Fruit fly (Drosophila melanogaster) whole organism, pupa: Measurements from ENCODE around the gene CG16789.

Experiments used
- CG12605 ChIP-seq: fragments of 200-800 bp; sonication (Bioruptor generic); IDR thresholded peaks from 2 replicates; pipeline ENCODE4 v1.3.6; 2022; ENCODE audit warnings: missing biosample characterization, missing genetic modification characterization
- CG17806 ChIP-seq: fragments of 200-800 bp; sonication (Bioruptor generic); optimal IDR thresholded peaks from 2 replicates; lab custom pipeline; 2018; ENCODE audit warnings: missing biosample characterization, mild to moderate bottlenecking, missing genetic modification characterization, moderate library complexity
- CG32121 ChIP-seq: fragments of 200-800 bp; sonication (Bioruptor generic); IDR thresholded peaks from 2 replicates; pipeline ENCODE4 v1.3.6; 2022; ENCODE audit warnings: missing biosample characterization, missing genetic modification characterization
- CG4496 ChIP-seq: fragments of 200-800 bp; sonication (Bioruptor generic); IDR thresholded peaks from 3 replicates; pipeline ENCODE4 v1.3.6; 2022; ENCODE audit warnings: missing biosample characterization, missing genetic modification characterization
- CG8159 ChIP-seq: fragments of 200-800 bp; sonication (Bioruptor generic); optimal IDR thresholded peaks from 3 replicates; lab custom pipeline; 2018; ENCODE audit warnings: missing biosample characterization, mild to moderate bottlenecking, missing genetic modification characterization, moderate library complexity
- CG8301 ChIP-seq: fragments of 200-800 bp; sonication (Bioruptor generic); optimal IDR thresholded peaks from 2 replicates; lab custom pipeline; 2018; ENCODE audit warnings: missing biosample characterization, mild to moderate bottlenecking, missing genetic modification characterization
- CG9948 ChIP-seq: fragments of 200-800 bp; sonication (Bioruptor generic); optimal IDR thresholded peaks from 2 replicates; lab custom pipeline; 2018; ENCODE audit warnings: missing biosample characterization, mild to moderate bottlenecking, missing genetic modification characterization, moderate library complexity
- D1 ChIP-seq: fragments of 200-800 bp; sonication (Bioruptor generic); optimal IDR thresholded peaks from 2 replicates; lab custom pipeline; 2018; ENCODE audit warnings: missing biosample characterization, mild to moderate bottlenecking, missing genetic modification characterization, moderate library complexity
- EcR ChIP-seq: fragments of 200-800 bp; sonication (Bioruptor generic); optimal IDR thresholded peaks from 3 replicates; lab custom pipeline; 2019; ENCODE audit warnings: missing biosample characterization, missing genetic modification characterization, mild to moderate bottlenecking, moderate library complexity, missing genetic modification reagents
- Pif1A ChIP-seq: fragments of 200-800 bp; sonication (Bioruptor generic); optimal IDR thresholded peaks from 3 replicates; lab custom pipeline; 2016; ENCODE audit warnings: missing biosample characterization, missing genetic modification characterization
- Snoo ChIP-seq: fragments of 200-800 bp; sonication (Bioruptor generic); optimal IDR thresholded peaks from 3 replicates; lab custom pipeline; 2017; ENCODE audit warnings: missing biosample characterization, mild to moderate bottlenecking, missing genetic modification characterization, inconsistent platforms
- fd96Ca ChIP-seq: fragments of 200-800 bp; sonication (Bioruptor generic); IDR thresholded peaks from 3 replicates; pipeline ENCODE4 v1.3.6; 2022; ENCODE audit warnings: missing biosample characterization, missing genetic modification characterization
- gl ChIP-seq: fragments of 200-800 bp; sonication (Bioruptor generic); optimal IDR thresholded peaks from 2 replicates; lab custom pipeline; 2018; ENCODE audit warnings: missing biosample characterization, mild to moderate bottlenecking, missing genetic modification characterization

- TF ChIP-seq Pif1A (no peak), CG8301 (no peak), CG12605 (no peak), EcR (GFP tag; lab: Kevin White, UChicago) (no peak), Snoo (tag; lab: Kevin White, UChicago) (no peak), D1 (no peak), CG9948 (no peak), CG4496 (no peak), CG8159 (tag; lab: Kevin White, UChicago) (no peak), fd96Ca (no peak), CG32121 (GFP tag; lab: Robert Waterston, UW) (no peak), CG17806 (no peak), gl (tag; lab: Kevin White, UChicago) (no peak)
These were observed 36.6 kb upstream of the CG16789 start for dm6 chr3R:9529387-9529897.
